Fruit fly (Drosophila melanogaster): ENCODE measurements around the gene CG44227.

Gene CG44227

dm6 chr3R:8659200-8659897 is 25.6 kb downstream of the CG44227 start (continued):
- TF ChIP-seq grau (tag; optimal IDR thresholded peaks at IDR 0.05), result peak; percentile 46
- no peak for TF ChIP-seq CG4820 (GFP tag; optimal IDR thresholded peaks at IDR 0.05)
- no peak for TF ChIP-seq CG13123 (GFP tag; optimal IDR thresholded peaks at IDR 0.05)
- no peak for TF ChIP-seq mld (GFP tag; IDR thresholded peaks at IDR 0.05; ENCODE audit: partially characterized antibody)
- TF ChIP-seq Dad (GFP tag; optimal IDR thresholded peaks at IDR 0.05), result no peak
- TF ChIP-seq Oli (tag; optimal IDR thresholded peaks at IDR 0.05), result peak; percentile 50
- peak in 1 of 2 experiments; percentile 8 for TF ChIP-seq crp (GFP tag; optimal IDR thresholded peaks at IDR 0.05)
- TF ChIP-seq CG3838 (GFP tag; optimal IDR thresholded peaks at IDR 0.05), result peak; percentile 37
- peak; percentile 35 for TF ChIP-seq CG4424 (GFP tag; optimal IDR thresholded peaks at IDR 0.05)
- peak; percentile 65; the same call in 1 of the 2 replicates for TF ChIP-seq CG14014 (GFP tag; IDR thresholded peaks at IDR 0.05)
- peak; percentile 68 for TF ChIP-seq B-H2 (GFP tag; optimal IDR thresholded peaks at IDR 0.05)
- peak; percentile 33 for TF ChIP-seq zfh2 (GFP tag; optimal IDR thresholded peaks at IDR 0.05)
- no peak for TF ChIP-seq Ets65A (GFP tag)
- no peak for TF ChIP-seq Tbp (GFP tag; optimal IDR thresholded peaks at IDR 0.05)
- TF ChIP-seq Sox102F (GFP tag; optimal IDR thresholded peaks at IDR 0.05), result peak; percentile 61
- no peak for TF ChIP-seq tio (GFP tag; optimal IDR thresholded peaks at IDR 0.05)
- peak; percentile 22 for TF ChIP-seq CG12942 (GFP tag; optimal IDR thresholded peaks at IDR 0.05)
- TF ChIP-seq BEAF-32 (GFP tag; optimal IDR thresholded peaks at IDR 0.05), result no peak
- peak; percentile 40 for TF ChIP-seq nom (GFP tag; optimal IDR thresholded peaks at IDR 0.05)
- no peak for TF ChIP-seq CG6272 (GFP tag; IDR thresholded peaks at IDR 0.05)
- no peak for TF ChIP-seq H2.0 (GFP tag; IDR thresholded peaks at IDR 0.05)
- TF ChIP-seq CG9215 (GFP tag; IDR thresholded peaks at IDR 0.05), result peak; percentile 33; the same call in 1 of the 2 replicates
- TF ChIP-seq Sin3A (optimal IDR thresholded peaks at IDR 0.05), result no peak
- no peak for TF ChIP-seq CG9876 (GFP tag; optimal IDR thresholded peaks at IDR 0.05)
- TF ChIP-seq CG18599 (GFP tag; optimal IDR thresholded peaks at IDR 0.05), result peak; percentile 77
- TF ChIP-seq Sox100B (GFP tag; optimal IDR thresholded peaks at IDR 0.05), result peak; percentile 60
- TF ChIP-seq tin (GFP tag; optimal IDR thresholded peaks at IDR 0.05), result peak; percentile 16
- peak; percentile 59 for TF ChIP-seq CG9727 (GFP tag; optimal IDR thresholded peaks at IDR 0.05)
- TF ChIP-seq Kr (GFP tag; optimal IDR thresholded peaks at IDR 0.05), result no peak
- TF ChIP-seq Hr3 (GFP tag; optimal IDR thresholded peaks at IDR 0.05), result peak; percentile 37
- peak; percentile 34 for TF ChIP-seq pros (GFP tag; optimal IDR thresholded peaks at IDR 0.05)
- TF ChIP-seq CG4404 (GFP tag; IDR thresholded peaks at IDR 0.05), result no peak
- TF ChIP-seq Trl (optimal IDR thresholded peaks at IDR 0.05), result peak; percentile 26 to 34
- TF ChIP-seq Trl (GFP tag; optimal IDR thresholded peaks at IDR 0.05), result peak; percentile 53
- TF ChIP-seq CG12104 (GFP tag; optimal IDR thresholded peaks at IDR 0.05), result peak; percentile 66
- TF ChIP-seq usp (GFP tag; optimal IDR thresholded peaks at IDR 0.05), result no peak
- no peak for TF ChIP-seq Neu2 (GFP tag; optimal IDR thresholded peaks at IDR 0.05; ENCODE audit: borderline replicate concordance)
- peak; percentile 26 for TF ChIP-seq CG18764 (GFP tag; optimal IDR thresholded peaks at IDR 0.05)
- no peak for TF ChIP-seq z (GFP tag; IDR thresholded peaks at IDR 0.05)
- TF ChIP-seq CG17912 (GFP tag; optimal IDR thresholded peaks at IDR 0.05), result peak; percentile 59
- peak; percentile 58; the same call in 2 of the 3 replicates for TF ChIP-seq CG11695 (GFP tag; IDR thresholded peaks at IDR 0.05)
- TF ChIP-seq Dll (GFP tag; IDR thresholded peaks at IDR 0.05; ENCODE audit: partially characterized antibody), result no peak
- TF ChIP-seq CG8290 (GFP tag; optimal IDR thresholded peaks at IDR 0.05), result peak; percentile 37
- TF ChIP-seq CG8290 (tag; optimal IDR thresholded peaks at IDR 0.05), result peak in 1 of 2 experiments; percentile 86
- peak; percentile 46; the same call in 1 of the 2 replicates for TF ChIP-seq Ada2b (GFP tag; IDR thresholded peaks at IDR 0.05)
- TF ChIP-seq sim (GFP tag; IDR thresholded peaks at IDR 0.05), result no peak
- TF ChIP-seq Side (GFP tag; optimal IDR thresholded peaks at IDR 0.05), result peak; percentile 31
- TF ChIP-seq CG43689 (GFP tag; IDR thresholded peaks at IDR 0.05), result no peak
- TF ChIP-seq croc (GFP tag; conservative IDR thresholded peaks at IDR 0.05), result no peak
- TF ChIP-seq vvl (GFP tag; IDR thresholded peaks at IDR 0.05), result peak; percentile 73
- TF ChIP-seq crc (GFP tag; optimal IDR thresholded peaks at IDR 0.05), result peak; percentile 22
- peak; percentile 33 for TF ChIP-seq Antp (GFP tag; optimal IDR thresholded peaks at IDR 0.05)
